In genomic region chr3R:15330472-15330871, dm6 we compare ENCODE assay signal across 6 fruit fly cellular contexts.
TF ChIP-seq lines count a peak whose summit lies in the region.

mRpL9 (plus strand) TSS chr3R:15330738.

- peak; percentile 4 to 23 for TF ChIP-seq CTCF in S2 (optimal IDR thresholded peaks at IDR 0.05; lab: Kevin White, UChicago)
- TF ChIP-seq CTCF in whole organism, embryonic (GFP tag; optimal IDR thresholded peaks at IDR 0.05; lab: Kevin White, UChicago): peak; percentile 26

TF ChIP-seq in whole organism, adult, 20 proteins besides CTCF, POLR2A, EP300 and RAD21:
- TF ChIP-seq CG7101 (tag; optimal IDR thresholded peaks at IDR 0.05; lab: Kevin White, UChicago) (peak; percentile 57), CG1620 (GFP tag; optimal IDR thresholded peaks at IDR 0.05; lab: Kevin White, UChicago) (peak; percentile 46), Clk (GFP tag; optimal IDR thresholded peaks at IDR 0.05; lab: Kevin White, UChicago) (no peak), bab1 (GFP tag; optimal IDR thresholded peaks at IDR 0.05; lab: Kevin White, UChicago) (peak; percentile 30), CG33017 (tag; optimal IDR thresholded peaks at IDR 0.05; lab: Kevin White, UChicago) (no peak), pad (GFP tag; optimal IDR thresholded peaks at IDR 0.05; lab: Kevin White, UChicago) (no peak), CG14711 (tag; optimal IDR thresholded peaks at IDR 0.05; lab: Kevin White, UChicago) (peak; percentile 43), Mnt (GFP tag; optimal IDR thresholded peaks at IDR 0.05; lab: Kevin White, UChicago) (peak; percentile 36), tj (GFP tag; optimal IDR thresholded peaks at IDR 0.05; lab: Kevin White, UChicago) (no peak)

TF ChIP-seq in whole organism, embryonic, 481 proteins besides CTCF, POLR2A, EP300 and RAD21 (continues in another document):
- no peak for TF ChIP-seq bab2 (GFP tag; optimal IDR thresholded peaks at IDR 0.05; lab: Kevin White, UChicago)
- no peak for TF ChIP-seq tx (GFP tag; optimal IDR thresholded peaks at IDR 0.05; lab: Kevin White, UChicago)
- no peak for TF ChIP-seq CG10565 (GFP tag; optimal IDR thresholded peaks at IDR 0.05; lab: Kevin White, UChicago)
- no peak for TF ChIP-seq CG1792 (GFP tag; optimal IDR thresholded peaks at IDR 0.05; lab: Kevin White, UChicago)
- TF ChIP-seq CG5245 (GFP tag; optimal IDR thresholded peaks at IDR 0.05; lab: Kevin White, UChicago): no peak
- peak; percentile 39 for TF ChIP-seq grau (tag; optimal IDR thresholded peaks at IDR 0.05; lab: Kevin White, UChicago)
- TF ChIP-seq CG33213 (GFP tag; optimal IDR thresholded peaks at IDR 0.05; lab: Kevin White, UChicago): no peak
- TF ChIP-seq CG12104 (GFP tag; optimal IDR thresholded peaks at IDR 0.05; lab: Kevin White, UChicago): no peak
- no peak for TF ChIP-seq danr (GFP tag; IDR thresholded peaks at IDR 0.05; lab: Robert Waterston, UW)
- no peak for TF ChIP-seq croc (GFP tag; conservative IDR thresholded peaks at IDR 0.05; lab: Robert Waterston, UW)
- no peak for TF ChIP-seq CG3065 (GFP tag; optimal IDR thresholded peaks at IDR 0.05; lab: Kevin White, UChicago)
- no peak for TF ChIP-seq CG8281 (tag; optimal IDR thresholded peaks at IDR 0.05; lab: Kevin White, UChicago)
- TF ChIP-seq CG14667 (GFP tag; IDR thresholded peaks at IDR 0.05; lab: Robert Waterston, UW): no peak
- TF ChIP-seq CG8924 (tag; optimal IDR thresholded peaks at IDR 0.05; lab: Kevin White, UChicago): no peak
- TF ChIP-seq Nf-YA (GFP tag; IDR thresholded peaks at IDR 0.05; lab: Robert Waterston, UW): no peak
- no peak for TF ChIP-seq salm (tag; optimal IDR thresholded peaks at IDR 0.05; lab: Kevin White, UChicago)
- TF ChIP-seq wek (GFP tag; optimal IDR thresholded peaks at IDR 0.05; lab: Kevin White, UChicago): no peak
- no peak for TF ChIP-seq CG2202 (tag; optimal IDR thresholded peaks at IDR 0.05; lab: Kevin White, UChicago)
- TF ChIP-seq D19A (tag; optimal IDR thresholded peaks at IDR 0.05; lab: Kevin White, UChicago): no peak
- no peak for TF ChIP-seq Rx (GFP tag; IDR thresholded peaks at IDR 0.05; lab: Robert Waterston, UW)
- no peak for TF ChIP-seq Ada2b (GFP tag; IDR thresholded peaks at IDR 0.05; lab: Robert Waterston, UW)
- no peak for TF ChIP-seq CG17912 (GFP tag; optimal IDR thresholded peaks at IDR 0.05; lab: Kevin White, UChicago)

TF ChIP-seq in whole organism, prepupa, 60 proteins besides CTCF, POLR2A, EP300 and RAD21:
- no peak for TF ChIP-seq CG1621 (tag; optimal IDR thresholded peaks at IDR 0.05; lab: Kevin White, UChicago)
- peak; percentile 40 for TF ChIP-seq esn (GFP tag; optimal IDR thresholded peaks at IDR 0.05; lab: Kevin White, UChicago)
- no peak for TF ChIP-seq Hr39 (GFP tag; optimal IDR thresholded peaks at IDR 0.05; lab: Kevin White, UChicago)
- peak; percentile 33 for TF ChIP-seq cyc (GFP tag; optimal IDR thresholded peaks at IDR 0.05; lab: Kevin White, UChicago)
- no peak for TF ChIP-seq CG6792 (GFP tag; optimal IDR thresholded peaks at IDR 0.05; lab: Kevin White, UChicago)
- TF ChIP-seq CG8119 (GFP tag; IDR thresholded peaks at IDR 0.05; lab: Robert Waterston, UW): no peak
- no peak for TF ChIP-seq Lpt (GFP tag; optimal IDR thresholded peaks at IDR 0.05; lab: Kevin White, UChicago)
- TF ChIP-seq Smox (GFP tag; optimal IDR thresholded peaks at IDR 0.05; lab: Kevin White, UChicago): no peak
- peak; percentile 26 for TF ChIP-seq CG31627 (GFP tag; optimal IDR thresholded peaks at IDR 0.05; lab: Kevin White, UChicago)
- no peak for TF ChIP-seq CG6808 (GFP tag; optimal IDR thresholded peaks at IDR 0.05; lab: Kevin White, UChicago)
- TF ChIP-seq Sox15 (GFP tag; optimal IDR thresholded peaks at IDR 0.05; lab: Kevin White, UChicago): no peak
- no peak for TF ChIP-seq achi (GFP tag; optimal IDR thresholded peaks at IDR 0.05; lab: Kevin White, UChicago)
- TF ChIP-seq CG4318 (GFP tag; optimal IDR thresholded peaks at IDR 0.05; lab: Kevin White, UChicago): no peak
- peak; percentile 31 for TF ChIP-seq CG3032 (tag; optimal IDR thresholded peaks at IDR 0.05; lab: Kevin White, UChicago)
- no peak for TF ChIP-seq CG34406 (GFP tag; optimal IDR thresholded peaks at IDR 0.05; lab: Kevin White, UChicago)
- no peak for TF ChIP-seq pdm3 (GFP tag; optimal IDR thresholded peaks at IDR 0.05; lab: Kevin White, UChicago)
- no peak for TF ChIP-seq salr (GFP tag; optimal IDR thresholded peaks at IDR 0.05; lab: Kevin White, UChicago)

TF ChIP-seq in whole organism, pupa, 21 proteins besides CTCF, POLR2A, EP300 and RAD21:
- TF ChIP-seq Snoo (tag; optimal IDR thresholded peaks at IDR 0.05; lab: Kevin White, UChicago) (no peak), Ets98B (GFP tag; IDR thresholded peaks at IDR 0.05; lab: Robert Waterston, UW) (no peak), CG17806 (tag; optimal IDR thresholded peaks at IDR 0.05; lab: Kevin White, UChicago) (no peak), gl (tag; optimal IDR thresholded peaks at IDR 0.05; lab: Kevin White, UChicago) (no peak), CG15710 (tag; optimal IDR thresholded peaks at IDR 0.05; lab: Kevin White, UChicago) (peak; percentile 5)

TF ChIP-seq in whole organism, wandering third instar larva, 38 proteins besides CTCF, POLR2A, EP300 and RAD21:
- TF ChIP-seq OdsH (GFP tag; optimal IDR thresholded peaks at IDR 0.05; lab: Kevin White, UChicago): peak; percentile 8
- no peak for TF ChIP-seq Vsx2 (GFP tag; optimal IDR thresholded peaks at IDR 0.05; lab: Kevin White, UChicago; ENCODE audit: partially characterized antibody)
- TF ChIP-seq HLH106 (tag; optimal IDR thresholded peaks at IDR 0.05; lab: Kevin White, UChicago): peak; percentile 57
- TF ChIP-seq dsf (GFP tag; optimal IDR thresholded peaks at IDR 0.05; lab: Kevin White, UChicago; ENCODE audit: borderline replicate concordance): no peak
- TF ChIP-seq Hr83 (GFP tag; optimal IDR thresholded peaks at IDR 0.05; lab: Kevin White, UChicago; ENCODE audit: poor library complexity, severe bottlenecking): peak; percentile 56
- no peak for TF ChIP-seq Dfd (GFP tag; optimal IDR thresholded peaks at IDR 0.05; lab: Kevin White, UChicago)
- no peak for TF ChIP-seq rgr (GFP tag; optimal IDR thresholded peaks at IDR 0.05; lab: Kevin White, UChicago)
- no peak for TF ChIP-seq foxo (GFP tag; optimal IDR thresholded peaks at IDR 0.05; lab: Kevin White, UChicago)
- TF ChIP-seq sv (GFP tag; optimal IDR thresholded peaks at IDR 0.05; lab: Kevin White, UChicago): no peak
- TF ChIP-seq ey (GFP tag; optimal IDR thresholded peaks at IDR 0.05; lab: Kevin White, UChicago): peak; percentile 28
- no peak for TF ChIP-seq tai (GFP tag; optimal IDR thresholded peaks at IDR 0.05; lab: Kevin White, UChicago)
